Fruit fly (Drosophila melanogaster) whole organism, embryonic: ENCODE results near the gene CG5171.

Experiments used
- ATbp ChIP-seq: fragments of 200-800 bp; sonication (Bioruptor generic); optimal IDR thresholded peaks from 2 replicates; lab custom pipeline; 2017; ENCODE audit warnings: missing biosample characterization, mild to moderate bottlenecking, missing genetic modification characterization, missing genetic modification reagents
- Atf3 ChIP-seq: fragments of 200-800 bp; sonication (Bioruptor generic); optimal IDR thresholded peaks from 3 replicates; lab custom pipeline; 2016; ENCODE audit warnings: missing biosample characterization, missing genetic modification characterization
- CG10979 ChIP-seq: fragments of 200-800 bp; sonication (Bioruptor generic); optimal IDR thresholded peaks from 2 replicates; lab custom pipeline; 2018; ENCODE audit warnings: missing biosample characterization, mild to moderate bottlenecking, missing genetic modification characterization, moderate library complexity
- CG12104 ChIP-seq: fragments of 200-800 bp; sonication (Bioruptor generic); optimal IDR thresholded peaks from 3 replicates; lab custom pipeline; 2016; ENCODE audit warnings: missing biosample characterization, missing genetic modification characterization
- CG12155 ChIP-seq: fragments of 200-800 bp; sonication (Bioruptor generic); optimal IDR thresholded peaks from 3 replicates; lab custom pipeline; 2016; ENCODE audit warnings: missing biosample characterization, missing genetic modification characterization
- CG12391 ChIP-seq: fragments of 200-800 bp; sonication (Bioruptor generic); optimal IDR thresholded peaks from 3 replicates; lab custom pipeline; 2018; ENCODE audit warnings: missing biosample characterization, mild to moderate bottlenecking, missing genetic modification characterization, moderate library complexity
- CG12769 ChIP-seq: fragments of 200-800 bp; sonication (Bioruptor generic); optimal IDR thresholded peaks from 2 replicates; lab custom pipeline; 2019; ENCODE audit warnings: missing biosample characterization, mild to moderate bottlenecking, missing genetic modification characterization, moderate library complexity
- CG14014 ChIP-seq: fragments of 200-800 bp; sonication (Bioruptor generic); IDR thresholded peaks from 2 replicates; pipeline ENCODE4 v1.3.6; 2022; ENCODE audit warnings: missing biosample characterization, missing genetic modification characterization
- CG1603 ChIP-seq: fragments of 200-800 bp; sonication (Bioruptor generic); optimal IDR thresholded peaks from 2 replicates; lab custom pipeline; 2019; ENCODE audit warnings: missing biosample characterization, mild to moderate bottlenecking, missing genetic modification characterization, moderate library complexity
- CG2129 ChIP-seq: fragments of 200-800 bp; sonication (Bioruptor generic); IDR thresholded peaks from 2 replicates; pipeline ENCODE4 v1.3.6; 2022; ENCODE audit warnings: missing biosample characterization, missing genetic modification characterization; ENCODE audit not compliant: partially characterized antibody
- CG2712 ChIP-seq: fragments of 200-800 bp; optimal IDR thresholded peaks from 3 replicates; lab custom pipeline; 2019; ENCODE audit warnings: missing biosample characterization, mild to moderate bottlenecking, missing genetic modification characterization, moderate library complexity
- CG33213 ChIP-seq: fragments of 200-800 bp; sonication (Bioruptor generic); optimal IDR thresholded peaks from 3 replicates; lab custom pipeline; 2016; ENCODE audit warnings: missing biosample characterization, missing genetic modification characterization
- CG42726 ChIP-seq: fragments of 200-800 bp; sonication (Bioruptor generic); IDR thresholded peaks from 2 replicates; pipeline ENCODE4 v1.3.6; 2022; ENCODE audit warnings: missing biosample characterization, missing genetic modification characterization; ENCODE audit not compliant: partially characterized antibody
- CG8944 ChIP-seq: fragments of 200-800 bp; sonication (Bioruptor generic); optimal IDR thresholded peaks from 3 replicates; lab custom pipeline; 2016; ENCODE audit warnings: missing biosample characterization, missing genetic modification characterization
- Chrac-16 ChIP-seq: fragments of 200-800 bp; sonication (Bioruptor generic); optimal IDR thresholded peaks from 3 replicates; lab custom pipeline; 2016; ENCODE audit warnings: missing biosample characterization, missing genetic modification characterization
- CoRest ChIP-seq: fragments of 200-800 bp; sonication (Bioruptor generic); optimal IDR thresholded peaks from 3 replicates; lab custom pipeline; 2018; ENCODE audit warnings: missing biosample characterization, mild to moderate bottlenecking, missing genetic modification characterization, moderate library complexity
- D ChIP-seq, 2 experiments: fragments of 200-800 bp in 1 of 2; fragments of >200 bp in 1 of 2; sonication (Bioruptor generic) in 1 of 2; optimal IDR thresholded peaks; 2 replicates in 1 of 2; 3 replicates in 1 of 2; lab custom pipeline; 2017; ENCODE audit warnings: mild to moderate bottlenecking in 1 of 2, missing biosample characterization in 1 of 2, missing genetic modification characterization in 1 of 2, missing genetic modification reagents in 1 of 2
- D19B ChIP-seq: fragments of 200-800 bp; sonication (Bioruptor generic); optimal IDR thresholded peaks from 2 replicates; lab custom pipeline; 2017; ENCODE audit warnings: missing biosample characterization, mild to moderate bottlenecking, missing genetic modification characterization
- E2f2 ChIP-seq: fragments of 200-800 bp; sonication (Bioruptor generic); IDR thresholded peaks from 2 replicates; pipeline ENCODE4 v1.3.6; 2022; ENCODE audit warnings: missing biosample characterization, missing genetic modification characterization
- H15 ChIP-seq: fragments of 200-800 bp; sonication (Bioruptor generic); IDR thresholded peaks from 3 replicates; pipeline ENCODE4 v1.3.6; 2022; ENCODE audit warnings: missing biosample characterization, missing genetic modification characterization
- HLH3B ChIP-seq: fragments of 200-800 bp; sonication (Bioruptor generic); IDR thresholded peaks from 2 replicates; pipeline ENCODE4 v1.3.6; 2022; ENCODE audit warnings: missing biosample characterization, missing genetic modification characterization
- Hey ChIP-seq: fragments of 200-800 bp; sonication (Bioruptor generic); optimal IDR thresholded peaks from 3 replicates; lab custom pipeline; 2018; ENCODE audit warnings: missing biosample characterization, mild to moderate bottlenecking, missing genetic modification characterization
- Jarid2 ChIP-seq: fragments of 200-800 bp; sonication (Bioruptor generic); optimal IDR thresholded peaks from 3 replicates; lab custom pipeline; 2017; ENCODE audit warnings: mild to moderate bottlenecking, missing biosample characterization, missing genetic modification reagents, missing genetic modification characterization
- Optix ChIP-seq: fragments of 200-800 bp; sonication (Bioruptor generic); IDR thresholded peaks from 3 replicates; pipeline ENCODE4 v1.3.6; 2022; ENCODE audit warnings: missing biosample characterization, missing genetic modification characterization
- Pdp1 ChIP-seq, 2 experiments: fragments of 200-800 bp; sonication (Bioruptor generic); optimal IDR thresholded peaks; 3 replicates each; lab custom pipeline; 2016; ENCODE audit warnings: missing biosample characterization in 2 of 2, missing genetic modification characterization in 2 of 2, mild to moderate bottlenecking in 1 of 2, moderate library complexity in 1 of 2
- Rfx ChIP-seq: fragments of 200-800 bp; sonication (Bioruptor generic); IDR thresholded peaks from 2 replicates; pipeline ENCODE4 v1.3.6; 2022; ENCODE audit warnings: missing biosample characterization, missing genetic modification characterization
- Sry-β ChIP-seq: fragments of 200-800 bp; sonication (Bioruptor generic); optimal IDR thresholded peaks from 2 replicates; lab custom pipeline; 2018; ENCODE audit warnings: missing biosample characterization, mild to moderate bottlenecking, missing genetic modification characterization, moderate library complexity
- crc ChIP-seq: fragments of 200-800 bp; sonication (Bioruptor generic); optimal IDR thresholded peaks from 2 replicates; lab custom pipeline; 2016; ENCODE audit warnings: missing biosample characterization, missing genetic modification characterization
- da ChIP-seq: fragments of 200-800 bp; sonication (Bioruptor generic); optimal IDR thresholded peaks from 2 replicates; lab custom pipeline; 2016; ENCODE audit warnings: missing biosample characterization, missing genetic modification characterization
- dimm ChIP-seq: fragments of 200-800 bp; sonication (Bioruptor generic); IDR thresholded peaks from 2 replicates; pipeline ENCODE4 v1.3.6; 2022; ENCODE audit warnings: missing biosample characterization, missing genetic modification characterization
- emc ChIP-seq: fragments of 200-800 bp; sonication (Bioruptor generic); optimal IDR thresholded peaks from 2 replicates; lab custom pipeline; 2016; ENCODE audit warnings: missing biosample characterization, missing genetic modification characterization
- en ChIP-seq: fragments of 200-800 bp; sonication (Bioruptor generic); optimal IDR thresholded peaks from 2 replicates; lab custom pipeline; 2016; ENCODE audit warnings: missing biosample characterization, missing genetic modification characterization
- ewg ChIP-seq: fragments of 200-800 bp; sonication (Bioruptor generic); optimal IDR thresholded peaks from 3 replicates; lab custom pipeline; 2017; ENCODE audit warnings: mild to moderate bottlenecking, missing biosample characterization, missing genetic modification reagents, missing genetic modification characterization
- ftz-f1 ChIP-seq: fragments of 200-800 bp; sonication (Bioruptor generic); optimal IDR thresholded peaks from 2 replicates; lab custom pipeline; 2016; ENCODE audit warnings: missing biosample characterization, missing genetic modification characterization
- fu2 ChIP-seq: fragments of 200-800 bp; sonication (Bioruptor generic); optimal IDR thresholded peaks from 2 replicates; lab custom pipeline; 2016; ENCODE audit warnings: missing biosample characterization, missing genetic modification characterization
- gcm ChIP-seq: fragments of 200-800 bp; sonication (Bioruptor generic); optimal IDR thresholded peaks from 2 replicates; lab custom pipeline; 2019; ENCODE audit warnings: missing biosample characterization, mild to moderate bottlenecking, missing genetic modification characterization, moderate library complexity
- gfzf ChIP-seq: fragments of 200-800 bp; sonication (Bioruptor generic); optimal IDR thresholded peaks from 2 replicates; lab custom pipeline; 2016; ENCODE audit warnings: missing biosample characterization, mild to moderate bottlenecking, missing genetic modification characterization, moderate library complexity
- hbn ChIP-seq: fragments of 200-800 bp; sonication (Bioruptor generic); IDR thresholded peaks from 2 replicates; pipeline ENCODE4 v1.3.6; 2022; ENCODE audit warnings: missing biosample characterization, missing genetic modification characterization; ENCODE audit not compliant: partially characterized antibody
- ken ChIP-seq: fragments of 200-800 bp; sonication (Bioruptor generic); IDR thresholded peaks from 3 replicates; pipeline ENCODE4 v1.3.6; 2022; ENCODE audit warnings: missing biosample characterization, missing genetic modification characterization
- lov ChIP-seq, 2 experiments: fragments of 200-800 bp in 1 of 2; fragments of >200 bp in 1 of 2; sonication (Bioruptor generic) in 1 of 2; IDR thresholded peaks in 1 of 2; optimal IDR thresholded peaks in 1 of 2; 2 replicates in 1 of 2; 3 replicates in 1 of 2; pipeline versions ENCODE4 v1.3.6 to Lab custom; 2017 to 2022; ENCODE audit warnings: missing biosample characterization in 1 of 2, missing genetic modification characterization in 1 of 2
- psq ChIP-seq: fragments of 200-800 bp; sonication (Bioruptor generic); optimal IDR thresholded peaks from 2 replicates; lab custom pipeline; 2017; ENCODE audit warnings: missing biosample characterization, missing genetic modification characterization
- ro ChIP-seq: fragments of 200-800 bp; sonication (Bioruptor generic); IDR thresholded peaks from 2 replicates; pipeline ENCODE4 v1.3.6; 2022; ENCODE audit warnings: missing biosample characterization, missing genetic modification characterization
- scrt ChIP-seq: fragments of 200-800 bp; sonication (Bioruptor generic); optimal IDR thresholded peaks from 2 replicates; lab custom pipeline; 2018; ENCODE audit warnings: missing biosample characterization, mild to moderate bottlenecking, missing genetic modification characterization, moderate library complexity
- seq ChIP-seq: fragments of 200-800 bp; sonication (Bioruptor generic); IDR thresholded peaks from 2 replicates; pipeline ENCODE4 v1.3.6; 2022; ENCODE audit warnings: missing biosample characterization, missing genetic modification characterization
- tll ChIP-seq, 2 experiments: fragments of 200-800 bp in 1 of 2; fragments of >200 bp in 1 of 2; sonication (Bioruptor generic) in 1 of 2; optimal IDR thresholded peaks; 2 replicates each; lab custom pipeline; 2017 to 2019; ENCODE audit warnings: missing biosample characterization in 2 of 2, missing genetic modification characterization in 2 of 2, mild to moderate bottlenecking in 1 of 2, moderate library complexity in 1 of 2
- trem ChIP-seq: fragments of 200-800 bp; optimal IDR thresholded peaks from 3 replicates; lab custom pipeline; 2019; ENCODE audit warnings: missing biosample characterization, mild to moderate bottlenecking, missing genetic modification characterization, moderate library complexity
- trh ChIP-seq: fragments of 200-800 bp; sonication (Bioruptor generic); optimal IDR thresholded peaks from 2 replicates; lab custom pipeline; 2016; ENCODE audit warnings: missing biosample characterization, missing genetic modification characterization
- vfl ChIP-seq: fragments of 200-800 bp; sonication (Bioruptor generic); optimal IDR thresholded peaks from 2 replicates; lab custom pipeline; 2016; ENCODE audit warnings: missing biosample characterization, missing genetic modification characterization
- zen2 ChIP-seq: fragments of 200-800 bp; sonication (Bioruptor generic); IDR thresholded peaks from 3 replicates; pipeline ENCODE4 v1.3.6; 2022; ENCODE audit warnings: missing biosample characterization, missing genetic modification characterization; ENCODE audit not compliant: partially characterized antibody
- zfh1 ChIP-seq: fragments of 200-800 bp; sonication (Bioruptor generic); IDR thresholded peaks from 3 replicates; pipeline ENCODE4 v1.3.6; 2022; ENCODE audit warnings: missing biosample characterization, missing genetic modification characterization

CG5171 gene

dm6 chr2L:7376157-7376556, 25.0 kb upstream of the CG5171 start (continued):
- TF ChIP-seq da (GFP tag; lab: Kevin White, UChicago): no peak
- TF ChIP-seq ewg (GFP tag; lab: Kevin White, UChicago): peak; percentile 6
- TF ChIP-seq trem: no peak
- peak; percentile 49 for TF ChIP-seq Rfx (GFP tag; lab: Robert Waterston, UW)
- TF ChIP-seq CG2712: no peak
- TF ChIP-seq Hey (tag; lab: Kevin White, UChicago): no peak
- peak; percentile 28; the same call in 1 of the 2 replicates for TF ChIP-seq E2f2 (GFP tag; lab: Robert Waterston, UW)
- TF ChIP-seq Sry-β: no peak
- TF ChIP-seq zfh1 (GFP tag; lab: Robert Waterston, UW): peak; percentile 54; the same call in 1 of the 3 replicates
- no peak for TF ChIP-seq seq (GFP tag; lab: Robert Waterston, UW)
- TF ChIP-seq en (GFP tag; lab: Kevin White, UChicago): peak; percentile 24
- no peak for TF ChIP-seq hbn (GFP tag; lab: Robert Waterston, UW)
- TF ChIP-seq fu2: no peak
- TF ChIP-seq gcm: no peak
- TF ChIP-seq lov (optimal IDR thresholded peaks at IDR 0.05; lab: Kevin White, UChicago): no peak
- TF ChIP-seq lov (GFP tag; IDR thresholded peaks at IDR 0.05; lab: Robert Waterston, UW): 0 out of 3 replicates have a peak, but pooled peaks have one; percentile 58
- no peak for TF ChIP-seq Jarid2
- TF ChIP-seq Chrac-16 (GFP tag; lab: Kevin White, UChicago): peak; percentile 7
- TF ChIP-seq ATbp (GFP tag; lab: Kevin White, UChicago): no peak
- TF ChIP-seq CG12155: no peak
- TF ChIP-seq CG10979 (tag; lab: Kevin White, UChicago): no peak
- peak; percentile 40 for TF ChIP-seq CG12391 (tag; lab: Kevin White, UChicago)
- TF ChIP-seq Atf3 (GFP tag; lab: Kevin White, UChicago): no peak
- TF ChIP-seq ftz-f1 (GFP tag; lab: Kevin White, UChicago): no peak
- no peak for TF ChIP-seq CG42726 (GFP tag; lab: Robert Waterston, UW)
- TF ChIP-seq vfl (GFP tag; lab: Kevin White, UChicago): no peak
- TF ChIP-seq zen2 (GFP tag; lab: Robert Waterston, UW): no peak
- TF ChIP-seq CoRest (tag; lab: Kevin White, UChicago): peak; percentile 4
- TF ChIP-seq CG2129 (GFP tag; lab: Robert Waterston, UW): no peak
- no peak for TF ChIP-seq gfzf (GFP tag; lab: Kevin White, UChicago)
- TF ChIP-seq scrt: no peak
- no peak for TF ChIP-seq H15 (GFP tag; lab: Robert Waterston, UW)
- TF ChIP-seq CG12769 (tag; lab: Kevin White, UChicago): no peak
- no peak for TF ChIP-seq ro (GFP tag; lab: Robert Waterston, UW)
- TF ChIP-seq crc (GFP tag; lab: Kevin White, UChicago): no peak
- no peak for TF ChIP-seq CG1603 (tag; lab: Kevin White, UChicago)
- no peak for TF ChIP-seq Optix (GFP tag; lab: Robert Waterston, UW)
- TF ChIP-seq trh (GFP tag; lab: Kevin White, UChicago): no peak
- TF ChIP-seq D19B (GFP tag; lab: Kevin White, UChicago): no peak
- TF ChIP-seq CG33213 (GFP tag; lab: Kevin White, UChicago): no peak
- peak in 1 of 2 experiments; percentile 14 for TF ChIP-seq Pdp1 (GFP tag; optimal IDR thresholded peaks at IDR 0.05; lab: Kevin White, UChicago)
- no peak; the same call in 1 of the 2 replicates for TF ChIP-seq CG14014
- TF ChIP-seq dimm (GFP tag; lab: Robert Waterston, UW): no peak
- peak; percentile 75 for TF ChIP-seq HLH3B (GFP tag; lab: Robert Waterston, UW)
- no peak for TF ChIP-seq psq
- TF ChIP-seq CG8944: peak; percentile 15
- TF ChIP-seq D (optimal IDR thresholded peaks at IDR 0.05; lab: Kevin White, UChicago): no peak
- no peak for TF ChIP-seq D (GFP tag; optimal IDR thresholded peaks at IDR 0.05; lab: Kevin White, UChicago)
- TF ChIP-seq CG12104 (GFP tag; lab: Kevin White, UChicago): no peak
- no peak for TF ChIP-seq emc (GFP tag; lab: Kevin White, UChicago)
- TF ChIP-seq tll (GFP tag; optimal IDR thresholded peaks at IDR 0.05; lab: Kevin White, UChicago): no peak
- TF ChIP-seq ken (GFP tag; lab: Robert Waterston, UW): 0 out of 3 replicates have a peak, but pooled peaks have one; percentile 47
